Worm (Caenorhabditis elegans) whole organism, mixed stage, embryonic: ENCODE data around the gene rnr-1.
A peak's percentile ranks its signal among the peaks of the same experiment; 100 is the strongest.

Source experiments
- M03D4.4 ChIP-seq: sonication (generic microtip); optimal IDR thresholded peaks from 2 replicates; lab custom pipeline; 2017; ENCODE audit warnings: mild to moderate bottlenecking, missing genetic modification characterization, missing compliant biosample characterization
- bed-3 ChIP-seq: fragments of 200-800 bp; sonication (Bioruptor generic); optimal IDR thresholded peaks from 3 replicates; lab custom pipeline; 2018; ENCODE audit warnings: mild to moderate bottlenecking, missing genetic modification characterization, moderate library complexity, missing compliant biosample characterization
- blmp-1 ChIP-seq: fragments of 150-350 bp; optimal IDR thresholded peaks from 2 replicates; lab custom pipeline; 2014; ENCODE audit warnings: missing biosample characterization, missing genetic modification characterization
- ceh-43 ChIP-seq: fragments of 200-800 bp; sonication (Bioruptor generic); optimal IDR thresholded peaks from 2 replicates; lab custom pipeline; 2018; ENCODE audit warnings: mild to moderate bottlenecking, missing genetic modification characterization, moderate library complexity, missing compliant biosample characterization
- ceh-83 ChIP-seq: fragments of 200-800 bp; sonication (Bioruptor generic); optimal IDR thresholded peaks from 2 replicates; lab custom pipeline; 2018; ENCODE audit warnings: mild to moderate bottlenecking, missing genetic modification characterization, missing compliant biosample characterization
- ces-1 ChIP-seq: fragments of 150-350 bp; optimal IDR thresholded peaks from 2 replicates; lab custom pipeline; 2014; ENCODE audit warnings: missing biosample characterization, missing genetic modification reagents, missing genetic modification characterization
- cnd-1 ChIP-seq: fragments of 200-800 bp; sonication (Bioruptor generic); optimal IDR thresholded peaks from 2 replicates; lab custom pipeline; 2018; ENCODE audit warnings: mild to moderate bottlenecking, missing genetic modification characterization, missing compliant biosample characterization
- drap-1 ChIP-seq: fragments of 200-800 bp; sonication (Bioruptor generic); optimal IDR thresholded peaks from 3 replicates; lab custom pipeline; 2018; ENCODE audit warnings: mild to moderate bottlenecking, missing genetic modification characterization, missing compliant biosample characterization
- elt-1 ChIP-seq: sonication (generic microtip); optimal IDR thresholded peaks from 2 replicates; lab custom pipeline; 2017; ENCODE audit warnings: missing genetic modification characterization, mild to moderate bottlenecking, missing compliant biosample characterization, antibody characterized with exemption, moderate library complexity, borderline replicate concordance; ENCODE audit not compliant: insufficient read depth
- elt-3 ChIP-seq: fragments of 150-350 bp; optimal IDR thresholded peaks from 2 replicates; lab custom pipeline; 2014; ENCODE audit warnings: missing biosample characterization, missing genetic modification characterization
- hlh-1 ChIP-seq: fragments of 150-350 bp; optimal IDR thresholded peaks from 2 replicates; lab custom pipeline; 2014; ENCODE audit warnings: missing biosample characterization, missing genetic modification reagents, missing genetic modification characterization
- lin-13 ChIP-seq: fragments of 150-350 bp; optimal IDR thresholded peaks from 2 replicates; lab custom pipeline; 2014; ENCODE audit warnings: missing biosample characterization, missing genetic modification characterization
- lin-32 ChIP-seq: fragments of 200-800 bp; sonication (Bioruptor generic); optimal IDR thresholded peaks from 2 replicates; lab custom pipeline; 2018; ENCODE audit warnings: mild to moderate bottlenecking, missing genetic modification characterization, missing compliant biosample characterization
- lsy-2 ChIP-seq: fragments of 150-350 bp; optimal IDR thresholded peaks from 2 replicates; lab custom pipeline; 2014; ENCODE audit warnings: missing biosample characterization, missing genetic modification characterization
- mab-5 ChIP-seq: fragments of 150-350 bp; optimal IDR thresholded peaks from 2 replicates; lab custom pipeline; 2014; ENCODE audit warnings: missing biosample characterization, missing genetic modification characterization
- mep-1 ChIP-seq: fragments of 150-350 bp; optimal IDR thresholded peaks from 2 replicates; lab custom pipeline; 2017; ENCODE audit warnings: missing biosample characterization, missing genetic modification reagents, missing genetic modification characterization, inconsistent platforms
- nhr-2 ChIP-seq: fragments of 150-350 bp; optimal IDR thresholded peaks from 2 replicates; lab custom pipeline; 2014; ENCODE audit warnings: missing biosample characterization, missing genetic modification characterization
- nhr-237 ChIP-seq: fragments of 150-350 bp; optimal IDR thresholded peaks from 2 replicates; lab custom pipeline; 2014; ENCODE audit warnings: missing biosample characterization, missing genetic modification characterization
- nhr-28 ChIP-seq: fragments of 150-350 bp; optimal IDR thresholded peaks from 2 replicates; lab custom pipeline; 2014; ENCODE audit warnings: missing biosample characterization, missing genetic modification characterization
- nhr-76 ChIP-seq: sonication (generic microtip); optimal IDR thresholded peaks from 2 replicates; lab custom pipeline; 2017; ENCODE audit warnings: missing biosample characterization, missing genetic modification characterization
- pha-4 ChIP-seq: fragments of 150-350 bp; optimal IDR thresholded peaks from 2 replicates; lab custom pipeline; 2018; ENCODE audit warnings: missing biosample characterization, missing genetic modification reagents, missing genetic modification characterization
- sem-2 ChIP-seq: fragments of 200-800 bp; sonication (Bioruptor generic); optimal IDR thresholded peaks from 2 replicates; lab custom pipeline; 2018; ENCODE audit warnings: mild to moderate bottlenecking, missing genetic modification characterization, missing compliant biosample characterization
- snpc-4 ChIP-seq: fragments of 150-350 bp; optimal IDR thresholded peaks from 2 replicates; lab custom pipeline; 2014; ENCODE audit warnings: missing biosample characterization, missing genetic modification characterization
- tbx-8 ChIP-seq: fragments of 200-800 bp; sonication (Bioruptor generic); optimal IDR thresholded peaks from 2 replicates; lab custom pipeline; 2018; ENCODE audit warnings: mild to moderate bottlenecking, missing genetic modification characterization, moderate library complexity, missing compliant biosample characterization
- unc-120 ChIP-seq: sonication (generic microtip); optimal IDR thresholded peaks from 2 replicates; lab custom pipeline; 2017; ENCODE audit warnings: missing genetic modification characterization, missing compliant biosample characterization; ENCODE audit not compliant: poor library complexity, severe bottlenecking
- unc-39 ChIP-seq: fragments of 150-350 bp; optimal IDR thresholded peaks from 2 replicates; lab custom pipeline; 2014; ENCODE audit warnings: missing biosample characterization, missing genetic modification characterization
- unc-62 ChIP-seq: fragments of 150-350 bp; optimal IDR thresholded peaks from 2 replicates; lab custom pipeline; 2014; ENCODE audit warnings: missing biosample characterization, missing genetic modification reagents, missing genetic modification characterization
- ztf-11 ChIP-seq: fragments of 150-350 bp; optimal IDR thresholded peaks from 2 replicates; lab custom pipeline; 2014; ENCODE audit warnings: missing biosample characterization, missing genetic modification characterization

rnr-1 gene

DNA sequence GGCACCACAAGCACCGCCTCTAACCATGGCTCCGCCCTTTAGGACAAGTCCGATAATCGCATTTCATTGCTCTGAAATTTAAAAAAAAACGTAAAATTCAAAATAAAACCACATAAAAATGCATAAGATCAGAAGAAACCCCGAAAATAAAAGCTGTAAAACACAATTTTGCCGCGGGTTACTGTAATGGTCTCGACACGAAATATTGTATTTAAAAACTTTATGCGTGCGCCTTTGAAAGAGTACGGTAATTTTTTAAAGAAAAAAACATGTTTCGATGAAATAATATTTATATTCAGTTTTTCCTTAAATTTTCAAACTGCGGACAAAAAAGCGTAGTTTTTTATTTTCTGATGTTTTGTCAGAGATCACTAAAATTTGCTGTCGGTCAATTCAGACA, at the start of gene rnr-1:
Gene rnr-1 (minus strand): TSS at position 77 of the 400 bp plus-strand sequence.
- TF ChIP-seq drap-1 (GFP tag; lab: Kevin White, UChicago) (no peak), nhr-237 (tag; lab: Kevin White, UChicago) (no peak), unc-39 (tag; lab: Kevin White, UChicago) (no peak), ceh-43 (GFP tag; lab: Kevin White, UChicago) (no peak), mep-1 (tag; lab: Kevin White, UChicago) (no peak), ces-1 (no peak), nhr-2 (tag; lab: Kevin White, UChicago) (no peak), pha-4 (no peak), hlh-1 (tag; lab: Kevin White, UChicago) (no peak)
- TF ChIP-seq, all 35 proteins: peak for 0

DNA sequence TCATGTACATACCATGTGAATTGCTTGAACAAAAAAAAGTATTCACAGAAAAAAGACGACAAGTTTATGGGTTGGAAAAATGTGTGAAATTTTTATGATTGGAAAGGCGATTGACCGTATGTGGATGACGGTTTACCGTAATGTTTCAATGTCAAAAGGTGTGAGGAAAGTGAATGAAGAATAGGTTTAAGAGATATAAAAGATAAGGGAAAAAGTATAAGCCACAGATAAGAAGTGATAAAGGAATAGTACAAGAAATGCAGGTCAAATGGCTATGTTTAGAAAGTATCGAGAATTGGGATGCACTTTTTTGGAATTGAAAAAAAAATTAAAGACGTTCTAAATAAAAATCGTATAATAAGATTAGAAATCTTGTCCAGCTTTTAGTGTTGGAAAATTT, 49.2 kb upstream of the rnr-1 start:
- TF ChIP-seq lin-13 (tag; lab: Kevin White, UChicago) (no peak), cnd-1 (tag; lab: Kevin White, UChicago) (no peak), bed-3 (no peak), mep-1 (tag; lab: Kevin White, UChicago) (no peak), ceh-83 (GFP tag; lab: Kevin White, UChicago) (no peak), unc-120 (tag; lab: Kevin White, UChicago) (no peak)

DNA sequence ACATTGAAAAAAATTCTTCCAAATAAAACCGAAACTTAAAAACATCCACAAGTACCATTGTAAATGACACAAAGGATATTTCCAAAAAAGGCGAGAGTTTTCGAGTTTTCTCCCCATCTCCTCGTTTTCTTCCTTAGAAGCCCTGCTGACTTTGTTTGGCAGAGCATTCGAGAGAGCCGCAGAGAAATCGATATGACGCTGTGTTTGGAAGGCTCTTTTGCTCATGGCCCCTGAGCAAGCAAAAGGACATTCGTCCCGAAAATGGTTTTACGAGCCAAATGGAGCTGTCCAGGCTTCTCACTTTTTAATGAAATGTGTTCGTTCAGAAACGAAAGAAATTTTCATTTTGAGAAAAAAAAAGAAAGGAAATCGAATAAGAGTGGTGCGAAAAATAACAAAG, 43.5 kb upstream of the rnr-1 start:
- TF ChIP-seq ces-1 (peak; percentile 42), elt-1 (tag; lab: Kevin White, UChicago) (no peak)
- TF ChIP-seq, all 35 proteins: peak for 1

DNA sequence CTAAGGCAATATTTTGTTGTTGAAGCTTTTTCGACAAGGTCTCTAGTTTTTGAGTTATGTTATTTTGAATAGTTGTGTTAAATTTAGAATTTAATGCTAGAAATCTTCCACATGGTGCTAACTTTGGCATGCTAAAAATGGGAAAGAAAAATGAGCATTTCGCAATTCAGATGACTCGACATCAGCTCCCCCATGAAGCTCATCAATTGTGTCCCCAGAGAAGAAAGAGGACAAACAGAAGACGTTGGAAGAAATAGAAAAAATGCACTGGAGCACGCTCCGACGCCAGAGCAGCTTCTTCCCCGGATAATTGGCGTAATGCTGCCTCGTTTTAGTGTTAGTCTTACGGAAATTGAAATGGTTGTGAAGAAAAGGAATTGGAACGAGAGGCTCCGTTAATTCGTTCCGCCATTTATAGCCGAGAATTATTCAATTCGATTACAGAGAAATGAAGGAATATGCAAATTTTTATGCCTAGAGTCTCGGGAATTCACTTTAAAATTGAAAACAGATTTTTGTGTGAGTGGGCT, 42.9 kb upstream of the rnr-1 start:
- TF ChIP-seq pha-4 (no peak), tbx-8 (GFP tag; lab: Kevin White, UChicago) (no peak), cnd-1 (tag; lab: Kevin White, UChicago) (no peak), ces-1 (peak; percentile 81)
- TF ChIP-seq, all 35 proteins: peak for 1

DNA sequence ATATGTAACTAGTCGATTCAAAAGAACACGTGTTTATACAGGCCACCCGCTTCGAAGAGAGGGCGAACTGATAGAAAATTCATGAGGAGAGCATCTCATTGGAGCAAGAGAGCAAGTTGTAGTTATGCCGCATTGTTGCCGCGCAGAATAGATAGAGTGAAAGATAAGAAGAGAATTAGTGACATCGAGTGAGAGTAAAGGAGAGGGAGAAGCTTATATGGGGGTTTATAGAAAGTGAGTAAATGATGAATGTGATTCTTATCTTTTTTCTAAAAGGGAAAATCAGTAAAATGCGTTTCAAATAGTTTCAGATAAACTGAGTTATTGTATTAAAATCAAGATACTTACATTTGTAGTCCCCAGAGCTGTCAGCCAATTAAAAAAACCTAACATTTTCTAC, 41.6 kb upstream of the rnr-1 start:
- TF ChIP-seq snpc-4 (tag; lab: Kevin White, UChicago) (no peak), hlh-1 (tag; lab: Kevin White, UChicago) (no peak), ces-1 (no peak), unc-39 (tag; lab: Kevin White, UChicago) (no peak), elt-3 (no peak), drap-1 (GFP tag; lab: Kevin White, UChicago) (no peak), M03D4.4 (tag; lab: Kevin White, UChicago) (no peak), mab-5 (tag; lab: Kevin White, UChicago) (no peak), blmp-1 (no peak), bed-3 (no peak), nhr-76 (tag; lab: Kevin White, UChicago) (no peak), tbx-8 (GFP tag; lab: Kevin White, UChicago) (no peak), lsy-2 (tag; lab: Kevin White, UChicago) (no peak), nhr-28 (no peak), elt-1 (tag; lab: Kevin White, UChicago) (no peak), unc-62 (GFP tag; lab: Kevin White, UChicago) (no peak), sem-2 (no peak)

DNA sequence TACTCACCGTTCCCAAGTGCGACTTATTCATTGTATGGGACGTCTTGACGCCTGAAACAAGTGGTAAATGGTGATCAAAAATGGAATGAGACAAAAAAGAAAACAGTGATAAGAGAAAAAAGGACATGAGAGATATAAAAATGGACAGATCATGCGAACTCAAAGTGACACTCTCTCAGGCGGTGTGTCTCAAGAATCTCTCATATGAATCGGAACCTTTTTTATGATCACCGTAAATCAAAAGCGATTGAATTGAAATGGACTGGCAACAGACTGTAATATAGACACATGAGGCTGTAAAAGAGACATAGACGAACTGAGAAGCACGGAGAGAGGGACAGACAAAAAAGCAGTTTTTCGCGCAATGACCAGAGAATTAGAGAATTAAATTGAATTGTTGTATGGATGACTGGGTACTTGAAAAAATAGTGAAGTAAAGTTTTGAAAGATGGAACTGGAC, 40.4 kb upstream of the rnr-1 start, which contains the start of gene clip-1:
Gene clip-1 (minus strand): TSS at position 51 of the 460 bp plus-strand sequence.
- TF ChIP-seq nhr-28 (no peak), ztf-11 (tag; lab: Kevin White, UChicago) (no peak), blmp-1 (no peak), lin-13 (tag; lab: Kevin White, UChicago) (no peak), unc-120 (tag; lab: Kevin White, UChicago) (no peak), lin-32 (GFP tag; lab: Kevin White, UChicago) (no peak), drap-1 (GFP tag; lab: Kevin White, UChicago) (no peak), ces-1 (peak; percentile 31), pha-4 (no peak), snpc-4 (tag; lab: Kevin White, UChicago) (no peak), unc-62 (GFP tag; lab: Kevin White, UChicago) (peak; percentile 12)
